Worm (Caenorhabditis elegans): ENCODE data around the gene B0303.14.

Gene B0303.14

ce11 chrIII:8689143-8689542 is 26.8 kb downstream of the B0303.14 start:
- TF ChIP-seq ref-1 (GFP tag; conservative IDR thresholded peaks at IDR 0.05): no peak
- no peak for TF ChIP-seq klf-2 (GFP tag; conservative IDR thresholded peaks at IDR 0.05)
- no peak for TF ChIP-seq T22C8.4 (GFP tag; IDR thresholded peaks at IDR 0.05)
- TF ChIP-seq ztf-29 (GFP tag; IDR thresholded peaks at IDR 0.05): no peak
- TF ChIP-seq tab-1 (GFP tag; IDR thresholded peaks at IDR 0.05): no peak
- TF ChIP-seq cog-1 (tag; optimal IDR thresholded peaks at IDR 0.05): no peak
- TF ChIP-seq ztf-23 (GFP tag; IDR thresholded peaks at IDR 0.05): no peak
- TF ChIP-seq med-1 (GFP tag; optimal IDR thresholded peaks at IDR 0.05; ENCODE audit: insufficient read depth): no peak
- TF ChIP-seq flt-1 (GFP tag; IDR thresholded peaks at IDR 0.05): no peak

DNA sequence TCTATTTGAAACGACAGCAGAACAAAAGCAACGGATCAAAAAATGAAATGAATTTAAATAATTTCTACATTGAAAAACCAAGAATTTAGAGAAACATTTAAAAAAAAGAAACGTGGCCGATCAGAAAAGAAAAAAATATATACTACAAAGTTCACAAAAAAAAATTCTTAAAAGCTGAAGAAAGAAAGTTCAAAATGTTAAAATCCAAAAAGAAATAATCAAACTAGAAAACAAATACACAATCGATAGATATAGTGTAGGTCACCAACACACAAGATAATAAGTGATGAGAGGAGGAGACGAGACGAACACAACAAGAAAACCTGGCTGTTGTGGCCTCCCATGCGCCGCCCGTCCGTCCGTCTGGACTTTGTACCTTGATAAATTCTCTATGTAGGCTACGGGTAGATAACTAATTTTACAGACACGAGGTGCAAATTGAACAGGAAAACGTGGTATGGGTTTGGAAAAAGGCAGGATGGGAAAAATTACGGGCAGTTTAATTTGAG is 27.5 kb downstream of the B0303.14 start, which contains the start of gene hadb-1:
TSS of gene hadb-1 (minus strand) at position 51 of the 509 bp plus-strand sequence.
- no peak for TF ChIP-seq tab-1 (GFP tag; IDR thresholded peaks at IDR 0.05)
- TF ChIP-seq T22C8.4 (GFP tag; IDR thresholded peaks at IDR 0.05): no peak
- no peak for TF ChIP-seq flt-1 (GFP tag; IDR thresholded peaks at IDR 0.05)
- TF ChIP-seq ztf-23 (GFP tag; IDR thresholded peaks at IDR 0.05): no peak
- TF ChIP-seq klf-2 (GFP tag; conservative IDR thresholded peaks at IDR 0.05): no peak
- no peak for TF ChIP-seq ztf-29 (GFP tag; IDR thresholded peaks at IDR 0.05)
- TF ChIP-seq cog-1 (tag; optimal IDR thresholded peaks at IDR 0.05): no peak
- no peak for TF ChIP-seq med-1 (GFP tag; optimal IDR thresholded peaks at IDR 0.05; ENCODE audit: insufficient read depth)
- no peak for TF ChIP-seq ref-1 (GFP tag; conservative IDR thresholded peaks at IDR 0.05)

- no peak for TF ChIP-seq flt-1 (GFP tag; IDR thresholded peaks at IDR 0.05)
- no peak for TF ChIP-seq ztf-29 (GFP tag; IDR thresholded peaks at IDR 0.05)
- no peak for TF ChIP-seq ztf-23 (GFP tag; IDR thresholded peaks at IDR 0.05)
- TF ChIP-seq ref-1 (GFP tag; conservative IDR thresholded peaks at IDR 0.05): no peak
- no peak for TF ChIP-seq tab-1 (GFP tag; IDR thresholded peaks at IDR 0.05)
- TF ChIP-seq T22C8.4 (GFP tag; IDR thresholded peaks at IDR 0.05): no peak
- TF ChIP-seq klf-2 (GFP tag; conservative IDR thresholded peaks at IDR 0.05): no peak
- no peak for TF ChIP-seq med-1 (GFP tag; optimal IDR thresholded peaks at IDR 0.05; ENCODE audit: insufficient read depth)
- TF ChIP-seq cog-1 (tag; optimal IDR thresholded peaks at IDR 0.05): no peak
Measured at ce11 chrIII:8685590-8686240, 30.3 kb downstream of the B0303.14 start.

ce11 chrIII:8684421-8684820 is 31.6 kb downstream of the B0303.14 start, which contains the start of gene anmt-1:
anmt-1 (plus strand) TSS chrIII:8684808.
- TF ChIP-seq cog-1 (tag; optimal IDR thresholded peaks at IDR 0.05) (no peak), ztf-29 (GFP tag; IDR thresholded peaks at IDR 0.05) (no peak), med-1 (GFP tag; optimal IDR thresholded peaks at IDR 0.05; ENCODE audit: insufficient read depth) (no peak), tab-1 (GFP tag; IDR thresholded peaks at IDR 0.05) (no peak), T22C8.4 (GFP tag; IDR thresholded peaks at IDR 0.05) (no peak), ref-1 (GFP tag; conservative IDR thresholded peaks at IDR 0.05) (no peak), klf-2 (GFP tag; conservative IDR thresholded peaks at IDR 0.05) (no peak), ztf-23 (GFP tag; IDR thresholded peaks at IDR 0.05) (no peak)

DNA sequence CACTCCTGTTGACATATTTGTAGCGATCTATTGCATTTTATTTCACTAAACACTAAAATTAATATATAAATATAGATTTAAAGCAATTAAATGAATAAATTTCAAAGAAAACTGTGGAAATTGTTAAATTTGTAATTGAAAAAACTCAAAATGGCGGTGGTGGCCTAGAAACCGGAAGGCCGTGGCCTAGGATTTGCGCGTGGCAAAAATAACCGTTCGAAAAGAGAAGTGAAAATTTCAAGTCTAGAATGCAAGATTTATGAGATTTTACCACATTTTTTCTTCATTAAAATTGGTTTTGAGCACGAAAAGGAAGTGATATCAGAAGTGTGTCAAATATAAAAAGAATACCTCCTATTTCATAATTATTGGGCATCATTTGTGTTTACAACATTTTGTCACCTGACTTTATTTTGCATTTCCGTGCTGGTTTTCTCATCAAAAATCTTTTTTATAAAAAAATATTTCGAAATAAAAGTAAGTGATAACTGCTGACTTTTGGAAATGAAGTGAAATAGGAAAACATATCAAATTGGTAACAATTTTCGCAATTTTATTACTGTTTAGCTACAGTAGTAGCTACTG is 32.2 kb downstream of the B0303.14 start, which contains the start of gene fli-1:
TSS of gene fli-1 (minus strand) at position 58 of the 585 bp plus-strand sequence.
- TF ChIP-seq ztf-29 (GFP tag; IDR thresholded peaks at IDR 0.05) (no peak), ref-1 (GFP tag; conservative IDR thresholded peaks at IDR 0.05) (no peak), cog-1 (tag; optimal IDR thresholded peaks at IDR 0.05) (no peak), ztf-23 (GFP tag; IDR thresholded peaks at IDR 0.05) (no peak), klf-2 (GFP tag; conservative IDR thresholded peaks at IDR 0.05) (no peak), T22C8.4 (GFP tag; IDR thresholded peaks at IDR 0.05) (no peak), flt-1 (GFP tag; IDR thresholded peaks at IDR 0.05) (no peak), tab-1 (GFP tag; IDR thresholded peaks at IDR 0.05) (no peak)

ce11 chrIII:8678371-8678770 is 37.6 kb downstream of the B0303.14 start:
- peak; percentile 98 for TF ChIP-seq klf-2 (GFP tag; conservative IDR thresholded peaks at IDR 0.05)
- peak; percentile 99 for TF ChIP-seq flt-1 (GFP tag; IDR thresholded peaks at IDR 0.05)
- TF ChIP-seq ref-1 (GFP tag; conservative IDR thresholded peaks at IDR 0.05): peak; percentile 95
- TF ChIP-seq ztf-29 (GFP tag; IDR thresholded peaks at IDR 0.05): peak; percentile 99
- TF ChIP-seq med-1 (GFP tag; optimal IDR thresholded peaks at IDR 0.05; ENCODE audit: insufficient read depth): peak; percentile 84
- TF ChIP-seq tab-1 (GFP tag; IDR thresholded peaks at IDR 0.05): peak; percentile 99
- peak; percentile 92 for TF ChIP-seq cog-1 (tag; optimal IDR thresholded peaks at IDR 0.05)
- TF ChIP-seq ztf-23 (GFP tag; IDR thresholded peaks at IDR 0.05): peak; percentile 97
- TF ChIP-seq T22C8.4 (GFP tag; IDR thresholded peaks at IDR 0.05): peak; percentile 96

- TF ChIP-seq ztf-29 (GFP tag; IDR thresholded peaks at IDR 0.05) (no peak), T22C8.4 (GFP tag; IDR thresholded peaks at IDR 0.05) (no peak), ztf-23 (GFP tag; IDR thresholded peaks at IDR 0.05) (no peak), ref-1 (GFP tag; conservative IDR thresholded peaks at IDR 0.05) (no peak), cog-1 (tag; optimal IDR thresholded peaks at IDR 0.05) (no peak), med-1 (GFP tag; optimal IDR thresholded peaks at IDR 0.05; ENCODE audit: insufficient read depth) (no peak), tab-1 (GFP tag; IDR thresholded peaks at IDR 0.05) (no peak)
Measured at ce11 chrIII:8674980-8675485, 41.0 kb downstream of the B0303.14 start, which contains the start of gene pgl-2. pgl-2 (minus strand) TSS chrIII:8675435.

DNA sequence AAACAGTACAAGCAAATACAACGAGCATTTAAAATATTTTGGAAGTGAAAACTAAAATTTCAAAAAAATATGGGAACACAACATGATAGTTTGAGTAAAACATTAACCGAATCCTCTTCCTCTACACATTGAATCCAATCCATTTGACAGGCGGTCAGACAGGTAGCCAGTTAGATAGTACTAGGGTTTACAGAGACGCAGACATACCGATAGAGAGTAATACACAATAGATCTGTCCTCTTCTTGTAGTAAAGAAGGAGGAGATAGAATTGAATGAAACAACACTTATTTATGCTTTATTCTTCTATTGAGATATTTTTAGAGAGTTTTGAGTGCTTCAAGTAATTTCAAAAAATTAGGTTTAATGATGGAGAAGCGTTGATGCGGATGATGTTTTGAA is 47.3 kb downstream of the B0303.14 start:
- no peak for TF ChIP-seq ztf-29 (GFP tag; IDR thresholded peaks at IDR 0.05)
- TF ChIP-seq ztf-23 (GFP tag; IDR thresholded peaks at IDR 0.05): no peak
- no peak for TF ChIP-seq tab-1 (GFP tag; IDR thresholded peaks at IDR 0.05)
- TF ChIP-seq T22C8.4 (GFP tag; IDR thresholded peaks at IDR 0.05): no peak
- TF ChIP-seq flt-1 (GFP tag; IDR thresholded peaks at IDR 0.05): no peak

- TF ChIP-seq tab-1 (GFP tag; IDR thresholded peaks at IDR 0.05) (no peak), flt-1 (GFP tag; IDR thresholded peaks at IDR 0.05) (no peak), ztf-23 (GFP tag; IDR thresholded peaks at IDR 0.05) (no peak), ref-1 (GFP tag; conservative IDR thresholded peaks at IDR 0.05) (no peak), ztf-29 (GFP tag; IDR thresholded peaks at IDR 0.05) (no peak), T22C8.4 (GFP tag; IDR thresholded peaks at IDR 0.05) (no peak), klf-2 (GFP tag; conservative IDR thresholded peaks at IDR 0.05) (no peak), med-1 (GFP tag; optimal IDR thresholded peaks at IDR 0.05; ENCODE audit: insufficient read depth) (no peak), cog-1 (tag; optimal IDR thresholded peaks at IDR 0.05) (no peak)
Measured at ce11 chrIII:8667382-8667781, 48.6 kb downstream of the B0303.14 start, which contains the start of gene dpy-19. dpy-19 (minus strand) TSS chrIII:8667482.
